Fruit fly (Drosophila melanogaster) whole organism, prepupa: ENCODE data around the gene Gr64e.
A peak's percentile ranks its signal among the peaks of the same experiment; 100 is the strongest.

Source experiments
- Blimp-1 ChIP-seq: fragments of 200-800 bp; sonication (Bioruptor generic); optimal IDR thresholded peaks from 3 replicates; lab custom pipeline; 2017; ENCODE audit warnings: missing biosample characterization, missing genetic modification characterization, mild to moderate bottlenecking, moderate library complexity, missing genetic modification reagents
- CG10631 ChIP-seq: fragments of 200-800 bp; sonication (Bioruptor generic); optimal IDR thresholded peaks from 2 replicates; lab custom pipeline; 2016; ENCODE audit warnings: missing biosample characterization, missing genetic modification characterization
- CG11902 ChIP-seq: fragments of 200-800 bp; sonication (Bioruptor generic); optimal IDR thresholded peaks from 3 replicates; lab custom pipeline; 2016; ENCODE audit warnings: missing biosample characterization, missing genetic modification characterization
- CG15336 ChIP-seq: fragments of 200-800 bp; sonication (Bioruptor generic); IDR thresholded peaks from 2 replicates; pipeline ENCODE4 v1.3.6; 2022; ENCODE audit warnings: missing biosample characterization, missing genetic modification characterization
- CG1621 ChIP-seq: fragments of 200-800 bp; sonication (Bioruptor generic); optimal IDR thresholded peaks from 3 replicates; lab custom pipeline; 2018; ENCODE audit warnings: missing biosample characterization, mild to moderate bottlenecking, missing genetic modification characterization
- CG16779 ChIP-seq: fragments of 200-800 bp; sonication (Bioruptor generic); optimal IDR thresholded peaks from 3 replicates; lab custom pipeline; 2017; ENCODE audit warnings: missing biosample characterization, mild to moderate bottlenecking, missing genetic modification characterization
- CG3032 ChIP-seq: fragments of 200-800 bp; optimal IDR thresholded peaks from 2 replicates; lab custom pipeline; 2019; ENCODE audit warnings: missing biosample characterization, mild to moderate bottlenecking, missing genetic modification characterization, moderate library complexity
- CG31627 ChIP-seq: fragments of 200-800 bp; sonication (Bioruptor generic); optimal IDR thresholded peaks from 3 replicates; lab custom pipeline; 2016; ENCODE audit warnings: missing biosample characterization, missing genetic modification characterization
- CG32006 ChIP-seq: fragments of 200-800 bp; sonication (Bioruptor generic); optimal IDR thresholded peaks from 3 replicates; lab custom pipeline; 2017; ENCODE audit warnings: missing biosample characterization, mild to moderate bottlenecking, missing genetic modification characterization
- CG34406 ChIP-seq: fragments of 200-800 bp; sonication (Bioruptor generic); optimal IDR thresholded peaks from 3 replicates; lab custom pipeline; 2016; ENCODE audit warnings: missing biosample characterization, missing genetic modification characterization
- CG3919 ChIP-seq: fragments of 200-800 bp; sonication (Bioruptor generic); optimal IDR thresholded peaks from 3 replicates; lab custom pipeline; 2016; ENCODE audit warnings: missing biosample characterization, missing genetic modification characterization
- CG6163 ChIP-seq: fragments of 200-800 bp; sonication (Bioruptor generic); IDR thresholded peaks from 3 replicates; pipeline ENCODE4 v1.3.6; 2022; ENCODE audit warnings: missing biosample characterization, missing genetic modification characterization
- CG6276 ChIP-seq: fragments of 200-800 bp; sonication (Bioruptor generic); optimal IDR thresholded peaks from 2 replicates; lab custom pipeline; 2017; ENCODE audit warnings: missing biosample characterization, mild to moderate bottlenecking, missing genetic modification characterization
- CG6808 ChIP-seq: fragments of 200-800 bp; sonication (Bioruptor generic); optimal IDR thresholded peaks from 3 replicates; lab custom pipeline; 2017; ENCODE audit warnings: missing biosample characterization, missing genetic modification characterization, mild to moderate bottlenecking, moderate library complexity, missing genetic modification reagents
- CG6854 ChIP-seq: fragments of 200-800 bp; sonication (Bioruptor generic); optimal IDR thresholded peaks from 2 replicates; lab custom pipeline; 2017; ENCODE audit warnings: missing biosample characterization, mild to moderate bottlenecking, missing genetic modification characterization
- CG7368 ChIP-seq: fragments of 200-800 bp; sonication (Bioruptor generic); optimal IDR thresholded peaks from 3 replicates; lab custom pipeline; 2016; ENCODE audit warnings: missing biosample characterization, missing genetic modification characterization
- CG8119 ChIP-seq: fragments of 200-800 bp; sonication (Bioruptor generic); IDR thresholded peaks from 3 replicates; pipeline ENCODE4 v1.3.6; 2022; ENCODE audit warnings: missing biosample characterization, missing genetic modification characterization
- CG8632 ChIP-seq: fragments of 200-800 bp; sonication (Bioruptor generic); optimal IDR thresholded peaks from 3 replicates; lab custom pipeline; 2016; ENCODE audit warnings: missing biosample characterization, missing genetic modification characterization
- CG9139 ChIP-seq: fragments of 200-800 bp; sonication (Bioruptor generic); optimal IDR thresholded peaks from 3 replicates; lab custom pipeline; 2017; ENCODE audit warnings: missing biosample characterization, mild to moderate bottlenecking, missing genetic modification characterization
- Eip75B ChIP-seq: fragments of 200-800 bp; sonication (Bioruptor generic); optimal IDR thresholded peaks from 3 replicates; lab custom pipeline; 2016; ENCODE audit warnings: missing biosample characterization, missing genetic modification characterization
- Eip78C ChIP-seq: fragments of 200-800 bp; sonication (Bioruptor generic); peaks from one replicate; lab custom pipeline; 2016; ENCODE audit warnings: missing biosample characterization, missing genetic modification characterization
- Eip93F ChIP-seq: fragments of 200-800 bp; sonication (Bioruptor generic); optimal IDR thresholded peaks from 2 replicates; lab custom pipeline; 2016; ENCODE audit warnings: missing biosample characterization, mild to moderate bottlenecking, missing genetic modification characterization
- Ets21C ChIP-seq: fragments of 200-800 bp; sonication (Bioruptor generic); optimal IDR thresholded peaks from 3 replicates; lab custom pipeline; 2016; ENCODE audit warnings: missing biosample characterization, missing genetic modification characterization
- Ets96B ChIP-seq: fragments of 200-800 bp; optimal IDR thresholded peaks from 2 replicates; lab custom pipeline; 2019; ENCODE audit warnings: missing biosample characterization, mild to moderate bottlenecking, missing genetic modification characterization, moderate library complexity
- Hr39 ChIP-seq: fragments of 200-800 bp; sonication (Bioruptor generic); optimal IDR thresholded peaks from 2 replicates; lab custom pipeline; 2016; ENCODE audit warnings: missing biosample characterization, missing genetic modification characterization
- Hr4 ChIP-seq: fragments of 200-800 bp; sonication (Bioruptor generic); optimal IDR thresholded peaks from 3 replicates; lab custom pipeline; 2016; ENCODE audit warnings: missing biosample characterization, missing genetic modification characterization
- Lpt ChIP-seq: fragments of 200-800 bp; sonication (Bioruptor generic); optimal IDR thresholded peaks from 3 replicates; lab custom pipeline; 2016; ENCODE audit warnings: missing biosample characterization, missing genetic modification characterization
- Met ChIP-seq: fragments of 200-800 bp; sonication (Bioruptor generic); optimal IDR thresholded peaks from 3 replicates; lab custom pipeline; 2016; ENCODE audit warnings: missing biosample characterization, missing genetic modification characterization
- OdsH ChIP-seq: fragments of 200-800 bp; sonication (Bioruptor generic); optimal IDR thresholded peaks from 3 replicates; lab custom pipeline; 2016; ENCODE audit warnings: missing biosample characterization, missing genetic modification characterization
- Smox ChIP-seq: fragments of 200-800 bp; sonication (Bioruptor generic); optimal IDR thresholded peaks from 3 replicates; lab custom pipeline; 2016; ENCODE audit warnings: missing biosample characterization, missing genetic modification characterization
- Sox102F ChIP-seq: fragments of 200-800 bp; sonication (Bioruptor generic); optimal IDR thresholded peaks from 2 replicates; lab custom pipeline; 2016; ENCODE audit warnings: missing biosample characterization, mild to moderate bottlenecking, missing genetic modification characterization
- Sox14 ChIP-seq: fragments of 200-800 bp; sonication (Bioruptor generic); optimal IDR thresholded peaks from 3 replicates; lab custom pipeline; 2016; ENCODE audit warnings: missing biosample characterization, missing genetic modification characterization
- achi ChIP-seq: fragments of 200-800 bp; sonication (Bioruptor generic); optimal IDR thresholded peaks from 3 replicates; lab custom pipeline; 2016; ENCODE audit warnings: missing biosample characterization, missing genetic modification characterization
- acj6 ChIP-seq: fragments of 200-800 bp; sonication (Bioruptor generic); optimal IDR thresholded peaks from 3 replicates; lab custom pipeline; 2016; ENCODE audit warnings: missing biosample characterization, missing genetic modification characterization
- cyc ChIP-seq: fragments of 200-800 bp; sonication (Bioruptor generic); optimal IDR thresholded peaks from 3 replicates; lab custom pipeline; 2016; ENCODE audit warnings: missing biosample characterization, missing genetic modification characterization
- dsx ChIP-seq: fragments of 200-800 bp; optimal IDR thresholded peaks from 3 replicates; lab custom pipeline; 2019; ENCODE audit warnings: missing biosample characterization, mild to moderate bottlenecking, missing genetic modification characterization, moderate library complexity; ENCODE audit not compliant: poor library complexity, severe bottlenecking
- eg ChIP-seq: fragments of 200-800 bp; sonication (Bioruptor generic); IDR thresholded peaks from 3 replicates; pipeline ENCODE4 v1.3.6; 2022; ENCODE audit warnings: missing biosample characterization, missing genetic modification characterization
- esn ChIP-seq: fragments of 200-800 bp; sonication (Bioruptor generic); optimal IDR thresholded peaks from 2 replicates; lab custom pipeline; 2016; ENCODE audit warnings: missing biosample characterization, mild to moderate bottlenecking, missing genetic modification characterization, moderate library complexity
- fd59A ChIP-seq: fragments of 200-800 bp; sonication (Bioruptor generic); optimal IDR thresholded peaks from 2 replicates; lab custom pipeline; 2017; ENCODE audit warnings: missing biosample characterization, mild to moderate bottlenecking, missing genetic modification characterization, missing genetic modification reagents
- fkh ChIP-seq: fragments of 200-800 bp; sonication (Bioruptor generic); optimal IDR thresholded peaks from 3 replicates; lab custom pipeline; 2017; ENCODE audit warnings: missing biosample characterization, mild to moderate bottlenecking, missing genetic modification characterization, moderate library complexity
- lz ChIP-seq: fragments of 200-800 bp; sonication (Bioruptor generic); optimal IDR thresholded peaks from 3 replicates; lab custom pipeline; 2016; ENCODE audit warnings: missing biosample characterization, missing genetic modification characterization
- net ChIP-seq: fragments of 200-800 bp; sonication (Bioruptor generic); optimal IDR thresholded peaks from 3 replicates; lab custom pipeline; 2016; ENCODE audit warnings: missing biosample characterization, missing genetic modification characterization
- pdm3 ChIP-seq: fragments of 200-800 bp; sonication (Bioruptor generic); optimal IDR thresholded peaks from 3 replicates; lab custom pipeline; 2016; ENCODE audit warnings: missing biosample characterization, missing genetic modification characterization
- ss ChIP-seq, 2 experiments: fragments of 200-800 bp; sonication (Bioruptor generic); optimal IDR thresholded peaks; 2 replicates in 1 of 2; 3 replicates in 1 of 2; lab custom pipeline; 2017 to 2018; ENCODE audit warnings: mild to moderate bottlenecking in 2 of 2, missing biosample characterization in 2 of 2, missing genetic modification characterization in 2 of 2, moderate library complexity in 1 of 2
- svp ChIP-seq: fragments of 200-800 bp; sonication (Bioruptor generic); peaks from one replicate; lab custom pipeline; 2016; ENCODE audit warnings: missing biosample characterization, missing genetic modification characterization
- topi ChIP-seq: fragments of 200-800 bp; sonication (Bioruptor generic); optimal IDR thresholded peaks from 3 replicates; lab custom pipeline; 2016; ENCODE audit warnings: missing biosample characterization, missing genetic modification characterization
- vri ChIP-seq: fragments of 200-800 bp; sonication (Bioruptor generic); optimal IDR thresholded peaks from 3 replicates; lab custom pipeline; 2016; ENCODE audit warnings: missing biosample characterization, mild to moderate bottlenecking, missing genetic modification characterization

Gene Gr64e

dm6 chr3L:4070996-4071379 is 39.0 kb downstream of the Gr64e start (continued):
- peak; percentile 86 for TF ChIP-seq cyc (GFP tag; lab: Kevin White, UChicago)
- no peak for TF ChIP-seq CG16779
- peak; percentile 75 for TF ChIP-seq dsx (GFP tag; lab: Kevin White, UChicago)
- no peak for TF ChIP-seq Eip93F (GFP tag; lab: Kevin White, UChicago)
- TF ChIP-seq fd59A, result peak; percentile 62
- peak; percentile 53 for TF ChIP-seq CG8632
- peak; percentile 52 for TF ChIP-seq Ets21C
- TF ChIP-seq Ets96B (tag; lab: Kevin White, UChicago), result peak; percentile 94
- no peak for TF ChIP-seq vri (GFP tag; lab: Kevin White, UChicago)
- peak; percentile 56 for TF ChIP-seq Lpt (GFP tag; lab: Kevin White, UChicago)
- peak; percentile 88 for TF ChIP-seq CG3919 (GFP tag; lab: Kevin White, UChicago)
- TF ChIP-seq CG32006, result peak; percentile 44
- TF ChIP-seq topi, result peak; percentile 83
- peak; percentile 95 for TF ChIP-seq Eip78C (GFP tag; lab: Kevin White, UChicago)
- TF ChIP-seq Eip75B (GFP tag; lab: Kevin White, UChicago), result no peak
- TF ChIP-seq CG10631, result peak; percentile 86
- TF ChIP-seq CG8119, result peak; percentile 83
- peak; percentile 76 for TF ChIP-seq CG31627 (GFP tag; lab: Kevin White, UChicago)
- peak; percentile 72 for TF ChIP-seq Sox102F (GFP tag; lab: Kevin White, UChicago)
- peak; percentile 85 for TF ChIP-seq Hr39
- TF ChIP-seq CG7368 (GFP tag; lab: Kevin White, UChicago), result peak; percentile 83

- TF ChIP-seq cyc (GFP tag; lab: Kevin White, UChicago) (no peak), Eip75B (GFP tag; lab: Kevin White, UChicago) (peak; percentile 14), achi (GFP tag; lab: Kevin White, UChicago) (peak; percentile 24), CG8632 (no peak), ss (GFP tag; optimal IDR thresholded peaks at IDR 0.05; lab: Kevin White, UChicago) (peak; percentile 35 to 43), CG34406 (peak; percentile 13), vri (GFP tag; lab: Kevin White, UChicago) (peak; percentile 70), CG16779 (peak; percentile 52), CG15336 (GFP tag; lab: Robert Waterston, UW) (peak; percentile 69; the same call in 1 of the 2 replicates), CG6854 (GFP tag; lab: Kevin White, UChicago) (peak; percentile 87), Eip93F (GFP tag; lab: Kevin White, UChicago) (no peak), CG8119 (peak; percentile 67), Hr4 (GFP tag; lab: Kevin White, UChicago) (peak; percentile 56), Ets21C (no peak), fkh (peak; percentile 21), CG1621 (tag; lab: Kevin White, UChicago) (peak; percentile 44), CG9139 (GFP tag; lab: Kevin White, UChicago) (peak; percentile 52), dsx (GFP tag; lab: Kevin White, UChicago) (peak; percentile 32), CG7368 (GFP tag; lab: Kevin White, UChicago) (no peak), CG6163 (GFP tag; lab: Robert Waterston, UW) (peak; percentile 55; the same call in 1 of the 3 replicates), CG11902 (GFP tag; lab: Kevin White, UChicago) (no peak), CG3919 (GFP tag; lab: Kevin White, UChicago) (peak; percentile 63), CG6276 (GFP tag; lab: Kevin White, UChicago) (peak; percentile 58), Blimp-1 (GFP tag; lab: Kevin White, UChicago) (no peak), eg (GFP tag; lab: Robert Waterston, UW) (peak; percentile 65; the same call in 2 of the 3 replicates), OdsH (GFP tag; lab: Kevin White, UChicago) (peak; percentile 5), Sox14 (GFP tag; lab: Kevin White, UChicago) (peak; percentile 29), Lpt (GFP tag; lab: Kevin White, UChicago) (peak; percentile 41), CG32006 (peak; percentile 13), net (peak; percentile 38), Eip78C (GFP tag; lab: Kevin White, UChicago) (peak; percentile 75), Smox (peak; percentile 31), Met (GFP tag; lab: Kevin White, UChicago) (peak; percentile 45), lz (GFP tag; lab: Kevin White, UChicago) (peak; percentile 24), pdm3 (GFP tag; lab: Kevin White, UChicago) (peak; percentile 40), CG3032 (no peak), Hr39 (peak; percentile 3), topi (peak; percentile 10), svp (GFP tag; lab: Kevin White, UChicago) (peak; percentile 85), CG6808 (GFP tag; lab: Kevin White, UChicago) (no peak), esn (peak; percentile 38), Sox102F (GFP tag; lab: Kevin White, UChicago) (peak; percentile 80), acj6 (no peak)
These were observed 39.7 kb downstream of the Gr64e start, which contains the start of gene wit for dm6 chr3L:4071561-4072049. wit (minus strand) TSS chr3L:4071717.
